Fruit fly (Drosophila melanogaster): Measurements from ENCODE around the gene mRpS22.

mRpS22 gene

DNA sequence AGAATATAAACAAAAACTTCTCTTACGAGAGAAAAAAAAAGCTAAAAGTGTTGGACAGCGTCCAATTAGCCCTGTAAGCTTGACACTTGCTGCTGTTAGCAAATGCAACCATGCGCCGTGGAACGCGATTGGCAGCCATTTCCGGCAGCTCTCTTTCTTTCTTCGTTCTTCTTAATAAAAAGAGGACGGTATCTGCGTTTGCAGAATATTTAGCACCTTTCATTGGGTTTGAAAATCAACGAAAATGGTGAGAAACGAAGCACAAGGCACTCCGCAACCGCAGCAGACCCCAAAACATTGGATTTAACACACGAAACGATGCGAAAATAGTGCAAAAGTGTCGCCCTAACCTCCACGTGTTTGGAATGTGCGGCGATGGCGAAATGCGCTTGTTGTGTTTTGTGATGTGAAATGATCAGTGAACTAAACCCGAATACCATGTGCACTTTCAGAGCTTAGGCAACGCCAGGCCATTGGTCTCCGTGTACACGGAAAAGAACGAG lies 6.0 kb downstream of the mRpS22 start, which contains the start of gene RpL4 (continued):
- TF ChIP-seq CG6689 (GFP tag; IDR thresholded peaks at IDR 0.05) (peak; percentile 52), CG4617 (GFP tag; optimal IDR thresholded peaks at IDR 0.05; ENCODE audit: borderline replicate concordance) (peak; percentile 52), CG17385 (GFP tag; optimal IDR thresholded peaks at IDR 0.05) (peak; percentile 90), CG31224 (GFP tag; IDR thresholded peaks at IDR 0.05) (peak; percentile 60), Fer1 (GFP tag; optimal IDR thresholded peaks at IDR 0.05) (peak; percentile 84), fd96Cb (tag; optimal IDR thresholded peaks at IDR 0.05) (peak; percentile 48), CG10959 (GFP tag; IDR thresholded peaks at IDR 0.05) (no peak; the same call in 1 of the 2 replicates), CG10267 (tag; optimal IDR thresholded peaks at IDR 0.05) (peak; percentile 90), ssp (GFP tag; IDR thresholded peaks at IDR 0.05) (no peak), Ada2b (GFP tag; IDR thresholded peaks at IDR 0.05) (peak; percentile 56; the same call in 1 of the 2 replicates), CG2875 (GFP tag; optimal IDR thresholded peaks at IDR 0.05) (peak; percentile 88), pum (GFP tag; optimal IDR thresholded peaks at IDR 0.05) (peak; percentile 51), Adf1 (GFP tag; IDR thresholded peaks at IDR 0.05) (no peak), eyg (GFP tag; optimal IDR thresholded peaks at IDR 0.05) (peak; percentile 73), CG15073 (GFP tag; optimal IDR thresholded peaks at IDR 0.05) (no peak), CG13296 (GFP tag; optimal IDR thresholded peaks at IDR 0.05) (peak; percentile 89), hkb (optimal IDR thresholded peaks at IDR 0.05) (no peak), hkb (GFP tag; IDR thresholded peaks at IDR 0.05) (peak; percentile 84), ATbp (GFP tag; optimal IDR thresholded peaks at IDR 0.05) (peak; percentile 84), CkIIα-i1 (GFP tag; IDR thresholded peaks at IDR 0.05) (no peak), CG34422 (GFP tag; IDR thresholded peaks at IDR 0.05) (peak; percentile 79), CG4282 (GFP tag; optimal IDR thresholded peaks at IDR 0.05) (no peak), CG10565 (GFP tag; optimal IDR thresholded peaks at IDR 0.05) (no peak), CG12071 (GFP tag; optimal IDR thresholded peaks at IDR 0.05) (peak; percentile 88), Med (GFP tag) (peak; percentile 98), pfk (GFP tag; optimal IDR thresholded peaks at IDR 0.05) (peak; percentile 83), CG13775 (GFP tag; optimal IDR thresholded peaks at IDR 0.05) (peak; percentile 95), Eip74EF (GFP tag; optimal IDR thresholded peaks at IDR 0.05) (peak in 1 of 2 experiments; percentile 50), aop (GFP tag; IDR thresholded peaks at IDR 0.05) (no peak), CG10274 (GFP tag; optimal IDR thresholded peaks at IDR 0.05) (peak; percentile 81), CG4404 (GFP tag; IDR thresholded peaks at IDR 0.05) (0 out of 2 replicates have a peak, but pooled peaks have one; percentile 27), bab2 (GFP tag; optimal IDR thresholded peaks at IDR 0.05) (peak; percentile 37), Nf-YB (GFP tag; optimal IDR thresholded peaks at IDR 0.05) (peak; percentile 73), CG14860 (GFP tag; IDR thresholded peaks at IDR 0.05; ENCODE audit: partially characterized antibody) (no peak), wor (GFP tag; IDR thresholded peaks at IDR 0.05) (no peak; the same call in 1 of the 2 replicates), ci (GFP tag; IDR thresholded peaks at IDR 0.05) (peak; percentile 97), dysf (GFP tag; IDR thresholded peaks at IDR 0.05) (peak; percentile 72), Trl (optimal IDR thresholded peaks at IDR 0.05) (no peak), Trl (GFP tag; optimal IDR thresholded peaks at IDR 0.05) (peak; percentile 85), p53 (GFP tag; optimal IDR thresholded peaks at IDR 0.05) (peak; percentile 77), gsb (GFP tag; IDR thresholded peaks at IDR 0.05) (peak; percentile 51; the same call in 1 of the 2 replicates), unpg (GFP tag; optimal IDR thresholded peaks at IDR 0.05) (peak; percentile 82), CG32767 (GFP tag; IDR thresholded peaks at IDR 0.05) (0 out of 2 replicates have a peak, but pooled peaks have one; percentile 54)

Data from whole organism, embryonic.